Worm (Caenorhabditis elegans) whole organism, L1 larva: ENCODE data around the gene str-185.

ENCODE experiments used
- ama-1 ChIP-seq: fragments of 150-350 bp; optimal IDR thresholded peaks from 2 replicates; lab custom pipeline; 2014
- blmp-1 ChIP-seq: fragments of 150-350 bp; optimal IDR thresholded peaks from 2 replicates; lab custom pipeline; 2014; ENCODE audit warnings: missing biosample characterization, missing genetic modification characterization
- nhr-76 ChIP-seq: sonication (generic microtip); optimal IDR thresholded peaks from 2 replicates; lab custom pipeline; 2017; ENCODE audit warnings: missing biosample characterization, missing genetic modification characterization
- pqm-1 ChIP-seq: sonication (generic microtip); optimal IDR thresholded peaks from 3 replicates; lab custom pipeline; 2017; ENCODE audit warnings: missing biosample characterization, missing genetic modification characterization
- tbx-2 ChIP-seq: sonication (generic microtip); optimal IDR thresholded peaks from 2 replicates; lab custom pipeline; 2016; ENCODE audit warnings: missing genetic modification characterization, missing compliant biosample characterization
- tlp-1 ChIP-seq: fragments of 150-350 bp; optimal IDR thresholded peaks from 2 replicates; lab custom pipeline; 2014; ENCODE audit warnings: missing biosample characterization, missing genetic modification characterization
- unc-98 ChIP-seq: fragments of 200-800 bp; sonication (Bioruptor generic); IDR thresholded peaks from 2 replicates; pipeline ENCODE4 v1.3.6; 2022; ENCODE audit warnings: missing genetic modification characterization, missing compliant biosample characterization
- ztf-4 ChIP-seq: fragments of 150-350 bp; optimal IDR thresholded peaks from 2 replicates; lab custom pipeline; 2014; ENCODE audit warnings: missing biosample characterization, missing genetic modification characterization

- TF ChIP-seq nhr-76 (tag; lab: Kevin White, UChicago), result no peak
- no peak for TF ChIP-seq pqm-1 (tag; lab: Kevin White, UChicago)
- TF ChIP-seq tbx-2 (tag; lab: Kevin White, UChicago), result no peak
- no peak for TF ChIP-seq ztf-4 (tag; lab: Kevin White, UChicago)
- no peak for TF ChIP-seq ama-1 (lab: Kevin White, UChicago)
- TF ChIP-seq blmp-1 (tag; lab: Kevin White, UChicago), result no peak
- TF ChIP-seq tlp-1 (tag; lab: Kevin White, UChicago), result no peak
- TF ChIP-seq unc-98 (GFP tag; lab: Robert Waterston, UW), result no peak
Observed at ce11 chrIV:4475362-4476086, 45.7 kb upstream of the str-185 start.
